Fruit fly (Drosophila melanogaster) whole organism, embryonic: ENCODE results near the gene Mks1.

Experiments
- ATbp ChIP-seq: fragments of 200-800 bp; sonication (Bioruptor generic); optimal IDR thresholded peaks from 2 replicates; lab custom pipeline; 2017; ENCODE audit warnings: missing biosample characterization, mild to moderate bottlenecking, missing genetic modification characterization, missing genetic modification reagents
- CG11560 ChIP-seq: fragments of 200-800 bp; sonication (Bioruptor generic); IDR thresholded peaks from 3 replicates; pipeline ENCODE4 v1.3.6; 2022; ENCODE audit warnings: missing biosample characterization, missing genetic modification characterization
- CHES-1-like ChIP-seq: fragments of 200-800 bp; sonication (Bioruptor generic); optimal IDR thresholded peaks from 2 replicates; lab custom pipeline; 2016; ENCODE audit warnings: missing biosample characterization, missing genetic modification characterization
- Gug ChIP-seq: fragments of 200-800 bp; sonication (Bioruptor generic); IDR thresholded peaks from 4 replicates; pipeline ENCODE4 v1.3.6; 2022; ENCODE audit warnings: missing biosample characterization, missing genetic modification characterization
- Lpt ChIP-seq: fragments of >200 bp; optimal IDR thresholded peaks from 2 replicates; lab custom pipeline; 2018; ENCODE audit warnings: missing biosample characterization, missing genetic modification characterization
- aop ChIP-seq: fragments of 200-800 bp; sonication (Bioruptor generic); IDR thresholded peaks from 2 replicates; pipeline ENCODE4 v1.3.6; 2022; ENCODE audit warnings: missing biosample characterization, missing genetic modification characterization
- dimm ChIP-seq: fragments of 200-800 bp; sonication (Bioruptor generic); IDR thresholded peaks from 2 replicates; pipeline ENCODE4 v1.3.6; 2022; ENCODE audit warnings: missing biosample characterization, missing genetic modification characterization

- no peak for TF ChIP-seq CHES-1-like (GFP tag; lab: Kevin White, UChicago)
- no peak for TF ChIP-seq Lpt
- no peak for TF ChIP-seq dimm (GFP tag; lab: Robert Waterston, UW)
- no peak for TF ChIP-seq aop (GFP tag; lab: Robert Waterston, UW)
- TF ChIP-seq CG11560 (tag; lab: Robert Waterston, UW), result no peak
- TF ChIP-seq Gug, result no peak
- TF ChIP-seq ATbp (GFP tag; lab: Kevin White, UChicago), result no peak
These were observed 9.9 kb downstream of the Mks1 start, which contains the start of gene Cpr11A for dm6 chrX:12486294-12487020.
